Worm (Caenorhabditis elegans) whole organism, late embryonic: ENCODE results near the gene M02D8.6.

ENCODE experiments used
- C08G9.2 ChIP-seq: sonication (generic microtip); optimal IDR thresholded peaks from 2 replicates; lab custom pipeline; 2016; ENCODE audit warnings: mild to moderate bottlenecking, missing genetic modification characterization, moderate library complexity, missing compliant biosample characterization
- C38D4.7 ChIP-seq: fragments of 200-800 bp; sonication (Bioruptor generic); optimal IDR thresholded peaks from 2 replicates; lab custom pipeline; 2018; ENCODE audit warnings: mild to moderate bottlenecking, missing genetic modification characterization, moderate library complexity, missing compliant biosample characterization
- F13H6.1 ChIP-seq: sonication (generic microtip); optimal IDR thresholded peaks from 2 replicates; lab custom pipeline; 2016; ENCODE audit warnings: missing genetic modification characterization, missing compliant biosample characterization
- K02D7.2 ChIP-seq: sonication (generic microtip); optimal IDR thresholded peaks from 2 replicates; lab custom pipeline; 2017; ENCODE audit warnings: mild to moderate bottlenecking, missing genetic modification characterization, missing compliant biosample characterization
- K09A11.1 ChIP-seq: sonication (generic microtip); optimal IDR thresholded peaks from 2 replicates; lab custom pipeline; 2017; ENCODE audit warnings: antibody characterized with exemption, mild to moderate bottlenecking, missing genetic modification characterization, missing compliant biosample characterization; ENCODE audit not compliant: insufficient read depth
- T23F11.4 ChIP-seq: fragments of 200-800 bp; sonication (Bioruptor generic); optimal IDR thresholded peaks from 2 replicates; lab custom pipeline; 2018; ENCODE audit warnings: mild to moderate bottlenecking, missing genetic modification characterization, missing compliant biosample characterization
- Y22D7AL.16 ChIP-seq: sonication (generic microtip); optimal IDR thresholded peaks from 2 replicates; lab custom pipeline; 2016; ENCODE audit warnings: missing genetic modification characterization, missing compliant biosample characterization
- ahr-1 ChIP-seq: sonication (generic microtip); optimal IDR thresholded peaks from 2 replicates; lab custom pipeline; 2016; ENCODE audit warnings: missing genetic modification characterization, missing compliant biosample characterization
- ceh-18 ChIP-seq: sonication (generic microtip); optimal IDR thresholded peaks from 2 replicates; lab custom pipeline; 2016; ENCODE audit warnings: missing genetic modification characterization, missing compliant biosample characterization
- ceh-19 ChIP-seq: fragments of 200-800 bp; sonication (Bioruptor generic); optimal IDR thresholded peaks from 2 replicates; lab custom pipeline; 2018; ENCODE audit warnings: mild to moderate bottlenecking, missing genetic modification characterization, missing compliant biosample characterization
- ceh-24 ChIP-seq: sonication (generic microtip); optimal IDR thresholded peaks from 2 replicates; lab custom pipeline; 2016; ENCODE audit warnings: mild to moderate bottlenecking, missing genetic modification characterization, missing compliant biosample characterization
- ceh-30 ChIP-seq: fragments of 150-350 bp; optimal IDR thresholded peaks from 2 replicates; lab custom pipeline; 2014; ENCODE audit warnings: missing biosample characterization, missing genetic modification characterization
- ceh-31 ChIP-seq: sonication (generic microtip); optimal IDR thresholded peaks from 2 replicates; lab custom pipeline; 2016; ENCODE audit warnings: missing genetic modification characterization, missing compliant biosample characterization
- ceh-45 ChIP-seq: fragments of 200-800 bp; sonication (Bioruptor generic); IDR thresholded peaks from 2 replicates; pipeline ENCODE4 v1.3.6; 2022; ENCODE audit warnings: missing genetic modification reagents, missing genetic modification characterization, missing compliant biosample characterization
- ceh-48 ChIP-seq: sonication (generic microtip); optimal IDR thresholded peaks from 2 replicates; lab custom pipeline; 2016; ENCODE audit warnings: missing genetic modification characterization, inconsistent platforms, missing compliant biosample characterization
- che-1 ChIP-seq: sonication (generic microtip); optimal IDR thresholded peaks from 2 replicates; lab custom pipeline; 2016; ENCODE audit warnings: mild to moderate bottlenecking, missing genetic modification characterization, missing compliant biosample characterization
- dmd-4 ChIP-seq: sonication (generic microtip); optimal IDR thresholded peaks from 2 replicates; lab custom pipeline; 2016; ENCODE audit warnings: borderline replicate concordance, missing genetic modification characterization, missing compliant biosample characterization
- elt-2 ChIP-seq: sonication (generic microtip); optimal IDR thresholded peaks from 2 replicates; lab custom pipeline; 2016; ENCODE audit warnings: missing genetic modification reagents, missing genetic modification characterization, missing compliant biosample characterization
- elt-4 ChIP-seq: sonication (generic microtip); optimal IDR thresholded peaks from 2 replicates; lab custom pipeline; 2016; ENCODE audit warnings: missing genetic modification characterization, missing compliant biosample characterization
- ets-4 ChIP-seq: sonication (generic microtip); optimal IDR thresholded peaks from 2 replicates; lab custom pipeline; 2016; ENCODE audit warnings: missing genetic modification characterization, missing compliant biosample characterization
- eyg-1 ChIP-seq: sonication (generic microtip); optimal IDR thresholded peaks from 2 replicates; lab custom pipeline; 2016; ENCODE audit warnings: missing genotype, missing genetic modification characterization, missing compliant biosample characterization
- fkh-10 ChIP-seq: fragments of 150-350 bp; optimal IDR thresholded peaks from 2 replicates; lab custom pipeline; 2014; ENCODE audit warnings: missing biosample characterization, missing genetic modification reagents, missing genetic modification characterization
- fkh-6 ChIP-seq: sonication (generic microtip); optimal IDR thresholded peaks from 2 replicates; lab custom pipeline; 2016; ENCODE audit warnings: missing genetic modification characterization, missing compliant biosample characterization
- hlh-8 ChIP-seq: sonication (generic microtip); optimal IDR thresholded peaks from 2 replicates; lab custom pipeline; 2016; ENCODE audit warnings: missing genotype, missing genetic modification characterization, missing compliant biosample characterization
- lin-11 ChIP-seq: fragments of 200-800 bp; sonication (Bioruptor generic); optimal IDR thresholded peaks from 2 replicates; lab custom pipeline; 2018; ENCODE audit warnings: mild to moderate bottlenecking, missing genetic modification characterization, missing compliant biosample characterization
- mec-3 ChIP-seq: sonication (generic microtip); optimal IDR thresholded peaks from 2 replicates; lab custom pipeline; 2016; ENCODE audit warnings: borderline replicate concordance, missing genetic modification characterization, missing compliant biosample characterization
- nhr-232 ChIP-seq: sonication (generic microtip); optimal IDR thresholded peaks from 2 replicates; lab custom pipeline; 2016; ENCODE audit warnings: missing genetic modification characterization, missing compliant biosample characterization
- npax-4 ChIP-seq: sonication (generic microtip); optimal IDR thresholded peaks from 2 replicates; lab custom pipeline; 2016; ENCODE audit warnings: missing genetic modification characterization, missing compliant biosample characterization
- odd-2 ChIP-seq: sonication (generic microtip); optimal IDR thresholded peaks from 2 replicates; lab custom pipeline; 2017; ENCODE audit warnings: antibody characterized with exemption, mild to moderate bottlenecking, missing genetic modification characterization, missing compliant biosample characterization
- pag-3 ChIP-seq: sonication (generic microtip); optimal IDR thresholded peaks from 2 replicates; lab custom pipeline; 2016; ENCODE audit warnings: missing compliant biosample characterization, missing genetic modification characterization, borderline replicate concordance
- pat-9 ChIP-seq: fragments of 200-800 bp; sonication (Bioruptor generic); optimal IDR thresholded peaks from 2 replicates; lab custom pipeline; 2018; ENCODE audit warnings: mild to moderate bottlenecking, missing genetic modification characterization, moderate library complexity, missing compliant biosample characterization
- pha-4 ChIP-seq: fragments of 150-350 bp; optimal IDR thresholded peaks from 2 replicates; lab custom pipeline; 2018; ENCODE audit warnings: missing biosample characterization, missing genetic modification reagents, missing genetic modification characterization
- pqm-1 ChIP-seq: sonication (generic microtip); optimal IDR thresholded peaks from 2 replicates; lab custom pipeline; 2016; ENCODE audit warnings: missing genetic modification characterization, missing compliant biosample characterization
- pros-1 ChIP-seq: fragments of 150-350 bp; optimal IDR thresholded peaks from 2 replicates; lab custom pipeline; 2014; ENCODE audit warnings: missing biosample characterization, missing genetic modification reagents, missing genetic modification characterization
- rnt-1 ChIP-seq: sonication (generic microtip); optimal IDR thresholded peaks from 2 replicates; lab custom pipeline; 2016; ENCODE audit warnings: missing genetic modification characterization, missing compliant biosample characterization
- sox-2 ChIP-seq: fragments of 200-800 bp; sonication (Bioruptor generic); IDR thresholded peaks from 2 replicates; pipeline ENCODE4 v1.3.6; 2022; ENCODE audit warnings: missing genetic modification reagents, missing genetic modification characterization, missing compliant biosample characterization
- tbx-2 ChIP-seq: sonication (generic microtip); optimal IDR thresholded peaks from 2 replicates; lab custom pipeline; 2016; ENCODE audit warnings: missing genetic modification characterization, missing compliant biosample characterization
- tbx-7 ChIP-seq: sonication (generic microtip); optimal IDR thresholded peaks from 2 replicates; lab custom pipeline; 2016; ENCODE audit warnings: missing genotype, missing genetic modification characterization, missing compliant biosample characterization
- ttx-3 ChIP-seq: sonication (generic microtip); optimal IDR thresholded peaks from 2 replicates; lab custom pipeline; 2016; ENCODE audit warnings: missing genetic modification reagents, missing genetic modification characterization, missing compliant biosample characterization
- unc-3 ChIP-seq, 2 experiments: fragments of 200-800 bp in 1 of 2; sonication (Bioruptor generic) in 1 of 2; sonication (generic microtip) in 1 of 2; conservative IDR thresholded peaks in 1 of 2; optimal IDR thresholded peaks in 1 of 2; 2 replicates each; pipeline versions ENCODE4 v1.3.6 to Lab custom; 2016 to 2022; ENCODE audit warnings: missing compliant biosample characterization in 2 of 2, missing genetic modification characterization in 2 of 2, missing genetic modification reagents in 1 of 2
- unc-42 ChIP-seq: sonication (generic microtip); optimal IDR thresholded peaks from 2 replicates; lab custom pipeline; 2016; ENCODE audit warnings: missing genotype, missing genetic modification characterization, missing compliant biosample characterization

The M02D8.6 gene

DNA sequence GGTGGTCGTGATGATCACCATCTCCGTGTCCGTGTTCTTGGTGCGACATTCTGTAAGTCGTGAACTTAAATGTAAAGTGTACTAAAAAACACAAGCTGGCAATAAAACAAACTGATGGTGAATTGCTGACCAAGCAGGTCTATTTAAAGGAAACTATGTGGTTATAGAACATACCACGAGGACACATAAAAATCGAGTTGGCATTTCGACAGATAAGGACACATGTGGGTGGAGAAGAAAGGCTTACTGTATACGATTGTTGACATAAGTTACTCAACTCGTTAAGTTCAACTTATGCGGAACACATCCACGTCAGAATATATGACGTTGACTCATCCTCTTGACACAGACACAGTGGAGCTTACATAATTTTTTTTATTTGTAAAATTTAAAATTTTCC, 12.9 kb downstream of the M02D8.6 start, which contains the start of gene F53A9.8:
Gene F53A9.8 (minus strand): TSS at position 49 of the 400 bp plus-strand sequence.
- TF ChIP-seq pha-4 (tag; lab: Kevin White, UChicago) (no peak), dmd-4 (no peak), fkh-10 (GFP tag; lab: Kevin White, UChicago) (no peak), pqm-1 (no peak), ceh-24 (no peak), ceh-48 (tag; lab: Kevin White, UChicago) (no peak), K02D7.2 (no peak), T23F11.4 (GFP tag; lab: Kevin White, UChicago) (no peak), mec-3 (tag; lab: Kevin White, UChicago) (no peak), lin-11 (no peak)

DNA sequence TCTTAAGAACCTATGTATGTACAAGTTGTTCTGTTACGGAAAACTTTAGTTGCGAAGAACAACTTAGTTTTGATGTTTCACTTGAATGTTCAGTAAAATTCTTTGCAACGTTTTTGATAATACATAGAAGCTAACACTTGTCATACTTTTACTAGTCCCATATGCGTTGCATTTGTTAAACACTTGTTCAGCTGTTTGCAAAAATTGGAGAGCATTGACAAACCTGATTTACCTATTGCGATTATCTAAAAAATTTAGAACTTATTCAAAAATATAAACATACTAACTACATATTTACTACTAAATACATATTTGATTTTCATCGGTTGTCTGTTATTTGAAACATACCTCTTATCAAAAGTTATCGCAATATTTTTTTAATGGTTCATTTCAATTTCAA, 13.6 kb downstream of the M02D8.6 start:
- TF ChIP-seq fkh-6 (tag; lab: Kevin White, UChicago) = no peak
- no peak for TF ChIP-seq che-1 (tag; lab: Kevin White, UChicago)
- no peak for TF ChIP-seq K09A11.1 (tag; lab: Kevin White, UChicago)
- TF ChIP-seq ttx-3 (tag; lab: Kevin White, UChicago) = no peak
- no peak for TF ChIP-seq C08G9.2 (tag; lab: Kevin White, UChicago)
- no peak for TF ChIP-seq eyg-1 (tag; lab: Kevin White, UChicago)
- no peak for TF ChIP-seq ceh-31 (tag; lab: Kevin White, UChicago)
- TF ChIP-seq ceh-18 = no peak
- TF ChIP-seq unc-42 = no peak
- TF ChIP-seq pag-3 = no peak
- TF ChIP-seq tbx-2 = no peak
- no peak for TF ChIP-seq ceh-24
- TF ChIP-seq hlh-8 (tag; lab: Kevin White, UChicago) = no peak
- TF ChIP-seq Y22D7AL.16 (tag; lab: Kevin White, UChicago) = no peak
- no peak for TF ChIP-seq elt-2 (tag; lab: Kevin White, UChicago)
- no peak for TF ChIP-seq mec-3 (tag; lab: Kevin White, UChicago)
- TF ChIP-seq lin-11 = no peak
- no peak for TF ChIP-seq F13H6.1 (tag; lab: Kevin White, UChicago)
- TF ChIP-seq dmd-4 = no peak
- TF ChIP-seq sox-2 (GFP tag; lab: Robert Waterston, UW) = no peak

DNA sequence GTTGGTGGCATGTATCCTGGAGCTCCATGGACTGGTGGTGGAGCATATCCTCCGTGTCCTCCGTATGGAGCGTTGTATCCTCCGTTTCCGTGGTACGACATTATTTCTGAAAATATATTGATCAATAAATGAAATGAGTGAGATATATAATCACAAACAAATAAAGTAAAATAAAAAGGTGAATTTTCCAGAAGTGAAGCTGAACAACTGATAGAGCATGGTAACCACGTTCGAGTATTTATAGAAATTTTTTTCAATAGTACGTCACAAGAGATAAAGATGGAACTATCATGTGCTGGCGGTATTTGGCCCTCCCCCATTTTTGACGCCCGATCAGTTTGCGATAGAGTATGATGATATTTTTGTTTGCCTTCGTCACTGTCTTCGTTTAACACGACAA, 14.9 kb downstream of the M02D8.6 start, which contains the start of gene F53A9.7:
Gene F53A9.7 (minus strand): TSS at position 101 of the 400 bp plus-strand sequence.
- TF ChIP-seq C38D4.7 (GFP tag; lab: Kevin White, UChicago) (no peak), rnt-1 (tag; lab: Kevin White, UChicago) (no peak)
- TF ChIP-seq, all 69 proteins: peak for 0

DNA sequence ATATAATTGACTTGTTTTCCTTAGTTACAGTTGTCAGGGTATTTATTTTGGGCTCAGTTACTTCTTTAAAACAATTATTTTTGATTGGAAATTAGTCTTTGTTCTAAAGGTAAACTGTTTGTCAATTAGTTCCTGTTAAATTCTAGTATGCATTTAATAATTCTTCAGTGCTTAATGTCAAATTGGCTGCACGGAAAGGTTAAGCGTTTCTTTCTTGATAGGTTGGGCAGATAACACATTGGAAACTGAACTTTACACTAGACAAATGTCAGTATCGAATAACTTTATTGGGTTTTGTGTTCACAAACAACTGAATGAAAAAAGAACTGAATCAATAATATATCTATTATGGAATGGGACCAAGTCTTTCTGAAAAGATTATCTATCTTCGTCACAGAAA, 16.9 kb downstream of the M02D8.6 start:
- TF ChIP-seq ceh-24 = no peak
- no peak for TF ChIP-seq ceh-30 (tag; lab: Kevin White, UChicago)
- TF ChIP-seq elt-2 (tag; lab: Kevin White, UChicago) = no peak
- TF ChIP-seq eyg-1 (tag; lab: Kevin White, UChicago) = no peak
- no peak for TF ChIP-seq pros-1
- no peak for TF ChIP-seq ets-4 (tag; lab: Kevin White, UChicago)
- TF ChIP-seq tbx-7 = no peak
- no peak for TF ChIP-seq K02D7.2

DNA sequence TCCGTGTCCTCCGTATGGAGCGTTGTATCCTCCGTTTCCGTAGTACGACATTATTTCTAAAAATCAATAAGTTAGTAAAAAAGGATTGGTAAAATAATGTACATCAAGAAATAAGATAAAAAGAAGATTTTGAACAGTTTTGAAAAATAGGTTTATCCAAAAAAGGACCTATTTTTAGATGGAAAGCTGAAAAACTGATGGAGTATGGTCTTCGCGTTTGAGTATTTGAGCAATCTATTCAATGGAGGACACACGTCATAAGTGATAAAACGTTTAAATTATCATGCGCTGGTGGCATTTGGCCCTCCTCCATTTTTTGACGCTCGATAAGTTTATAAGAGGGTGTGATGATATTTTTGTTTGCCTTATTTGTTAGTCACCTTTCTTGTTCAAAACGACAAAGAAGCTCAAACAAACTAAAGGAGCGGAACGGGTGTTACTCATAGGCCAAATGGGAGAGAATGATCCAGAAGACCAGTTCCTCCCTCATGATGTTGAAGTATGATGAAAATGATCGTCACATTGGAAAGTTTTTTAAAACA, 17.9 kb downstream of the M02D8.6 start, which contains the start of gene F53A9.6:
Gene F53A9.6 (minus strand): TSS at position 51 of the 542 bp plus-strand sequence.
- no peak for TF ChIP-seq elt-4 (tag; lab: Kevin White, UChicago)
- TF ChIP-seq F13H6.1 (tag; lab: Kevin White, UChicago) = no peak
- TF ChIP-seq npax-4 (tag; lab: Kevin White, UChicago) = no peak
- no peak for TF ChIP-seq sox-2 (GFP tag; lab: Robert Waterston, UW)
- TF ChIP-seq nhr-232 (tag; lab: Kevin White, UChicago) = no peak
- no peak for TF ChIP-seq ahr-1 (tag; lab: Kevin White, UChicago)
- no peak for TF ChIP-seq pat-9 (tag; lab: Kevin White, UChicago)
- TF ChIP-seq odd-2 (tag; lab: Kevin White, UChicago) = no peak
- TF ChIP-seq unc-3 (GFP tag; conservative IDR thresholded peaks at IDR 0.05; lab: Robert Waterston, UW) = no peak
- no peak for TF ChIP-seq unc-3 (tag; optimal IDR thresholded peaks at IDR 0.05; lab: Kevin White, UChicago)
- no peak for TF ChIP-seq mec-3 (tag; lab: Kevin White, UChicago)
- TF ChIP-seq ceh-45 (GFP tag; lab: Robert Waterston, UW) = no peak
- TF ChIP-seq ceh-19 (GFP tag; lab: Kevin White, UChicago) = no peak
